Worm (Caenorhabditis elegans): Measurements from ENCODE around the gene Y39A1C.1.
A peak's percentile ranks its signal among the peaks of the same experiment; 100 is the strongest.

The Y39A1C.1 gene

DNA sequence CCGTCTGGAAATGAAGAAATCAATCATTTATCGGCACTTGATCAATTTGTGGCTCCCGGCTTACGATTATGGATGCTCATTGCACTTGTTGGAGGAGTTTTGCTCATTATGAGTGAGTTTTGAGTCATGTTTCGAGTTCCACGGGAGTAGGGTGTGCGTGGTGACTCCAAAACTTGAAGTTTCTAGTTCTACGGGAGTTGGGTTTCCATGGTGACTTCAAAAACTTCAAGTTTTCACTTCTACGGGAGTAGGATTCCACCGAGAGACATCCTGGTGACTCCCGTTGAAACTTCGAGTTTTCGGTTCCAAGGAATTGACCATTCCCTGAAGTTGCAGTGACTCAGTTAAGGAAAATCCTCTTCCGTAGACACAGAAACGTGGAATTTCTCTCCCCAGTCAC, 1.6 kb downstream of the Y39A1C.1 start (continued):
- TF ChIP-seq gmeb-2 (tag; optimal IDR thresholded peaks at IDR 0.05) (peak; percentile 0), ets-4 (tag; optimal IDR thresholded peaks at IDR 0.05) (peak; percentile 93), sdc-2 (tag; optimal IDR thresholded peaks at IDR 0.05) (peak; percentile 51), pros-1 (tag; optimal IDR thresholded peaks at IDR 0.05) (no peak), lin-11 (tag; optimal IDR thresholded peaks at IDR 0.05) (no peak), fax-1 (tag; optimal IDR thresholded peaks at IDR 0.05) (peak; percentile 95), ceh-19 (GFP tag; optimal IDR thresholded peaks at IDR 0.05) (peak; percentile 53), ceh-31 (tag; optimal IDR thresholded peaks at IDR 0.05) (peak; percentile 99), fkh-10 (GFP tag; optimal IDR thresholded peaks at IDR 0.05) (no peak), ceh-22 (tag; optimal IDR thresholded peaks at IDR 0.05) (no peak), pag-3 (tag; optimal IDR thresholded peaks at IDR 0.05; ENCODE audit: borderline replicate concordance) (peak; percentile 45), ceh-48 (tag; optimal IDR thresholded peaks at IDR 0.05) (peak; percentile 24), pha-4 (tag; optimal IDR thresholded peaks at IDR 0.05) (no peak), syd-9 (tag; optimal IDR thresholded peaks at IDR 0.05) (peak; percentile 61), ztf-16 (tag; optimal IDR thresholded peaks at IDR 0.05) (peak; percentile 85), unc-55 (GFP tag; optimal IDR thresholded peaks at IDR 0.05) (no peak), ref-2 (tag; optimal IDR thresholded peaks at IDR 0.05) (peak; percentile 95), F13H6.1 (tag; optimal IDR thresholded peaks at IDR 0.05) (peak; percentile 93), rnt-1 (tag; optimal IDR thresholded peaks at IDR 0.05) (peak; percentile 95), pha-2 (tag; optimal IDR thresholded peaks at IDR 0.05) (peak; percentile 58), elt-4 (tag; optimal IDR thresholded peaks at IDR 0.05) (peak; percentile 93), ceh-24 (tag; optimal IDR thresholded peaks at IDR 0.05) (no peak), zip-5 (tag; optimal IDR thresholded peaks at IDR 0.05) (peak; percentile 93), elt-2 (tag; optimal IDR thresholded peaks at IDR 0.05) (peak; percentile 84), sox-4 (tag; optimal IDR thresholded peaks at IDR 0.05) (peak; percentile 3), K09A11.1 (tag; optimal IDR thresholded peaks at IDR 0.05; ENCODE audit: insufficient read depth) (no peak), odd-2 (tag; optimal IDR thresholded peaks at IDR 0.05) (no peak), dve-1 (tag; optimal IDR thresholded peaks at IDR 0.05) (no peak), sox-2 (GFP tag; IDR thresholded peaks at IDR 0.05) (no peak), hlh-8 (tag; optimal IDR thresholded peaks at IDR 0.05) (peak; percentile 88), ahr-1 (tag; optimal IDR thresholded peaks at IDR 0.05) (peak; percentile 86), ceh-14 (tag; optimal IDR thresholded peaks at IDR 0.05) (peak; percentile 96), tbx-7 (tag; optimal IDR thresholded peaks at IDR 0.05) (peak; percentile 95), lim-6 (tag; optimal IDR thresholded peaks at IDR 0.05) (peak; percentile 94), unc-42 (tag; optimal IDR thresholded peaks at IDR 0.05) (no peak), hlh-30 (tag; optimal IDR thresholded peaks at IDR 0.05; ENCODE audit: insufficient read depth) (no peak), hlh-13 (GFP tag; optimal IDR thresholded peaks at IDR 0.05) (peak; percentile 30), fkh-6 (tag; optimal IDR thresholded peaks at IDR 0.05) (peak; percentile 73), ceh-6 (GFP tag; optimal IDR thresholded peaks at IDR 0.05) (peak; percentile 60), hlh-15 (tag; optimal IDR thresholded peaks at IDR 0.05) (no peak), unc-86 (tag; optimal IDR thresholded peaks at IDR 0.05) (peak; percentile 39), ceh-30 (tag; optimal IDR thresholded peaks at IDR 0.05) (no peak), nhr-11 (tag; optimal IDR thresholded peaks at IDR 0.05) (no peak), nfya-1 (tag; optimal IDR thresholded peaks at IDR 0.05) (no peak), pqm-1 (tag; optimal IDR thresholded peaks at IDR 0.05) (peak; percentile 78), T23F11.4 (GFP tag; optimal IDR thresholded peaks at IDR 0.05) (no peak)

Data from whole organism, late embryonic.